Worm (Caenorhabditis elegans): Measurements from ENCODE around the gene pals-40.
"Not testable (repeated sequence)": the region's sequence is repeated elsewhere in the genome, so short reads cannot be mapped to it uniquely, and the experiment has no call there.

ce11 chrIII:1375491-1375890 lies 2.3 kb downstream of the pals-40 start, which contains the start of gene Y82E9BR.10:
- not testable (repeated sequence) for TF ChIP-seq ama-1 (optimal IDR thresholded peaks at IDR 0.05); ama-1 (GFP tag; optimal IDR thresholded peaks at IDR 0.05); lsy-27 (tag; optimal IDR thresholded peaks at IDR 0.05; ENCODE audit: borderline replicate concordance, insufficient read depth); Y53G8AR.9 (GFP tag; conservative IDR thresholded peaks at IDR 0.05); attf-6 (GFP tag; IDR thresholded peaks at IDR 0.05); lin-26 (GFP tag; IDR thresholded peaks at IDR 0.05); unc-130 (GFP tag; optimal IDR thresholded peaks at IDR 0.05); efl-1 (GFP tag; optimal IDR thresholded peaks at IDR 0.05); Y56A3A.18 (GFP tag; IDR thresholded peaks at IDR 0.05); dpl-1 (GFP tag; optimal IDR thresholded peaks at IDR 0.05); tlf-1 (GFP tag; optimal IDR thresholded peaks at IDR 0.05); K12H6.12 (tag; optimal IDR thresholded peaks at IDR 0.05)

All from whole organism, young adult.